Worm (Caenorhabditis elegans): ENCODE results near the gene nra-1.

Gene nra-1

DNA sequence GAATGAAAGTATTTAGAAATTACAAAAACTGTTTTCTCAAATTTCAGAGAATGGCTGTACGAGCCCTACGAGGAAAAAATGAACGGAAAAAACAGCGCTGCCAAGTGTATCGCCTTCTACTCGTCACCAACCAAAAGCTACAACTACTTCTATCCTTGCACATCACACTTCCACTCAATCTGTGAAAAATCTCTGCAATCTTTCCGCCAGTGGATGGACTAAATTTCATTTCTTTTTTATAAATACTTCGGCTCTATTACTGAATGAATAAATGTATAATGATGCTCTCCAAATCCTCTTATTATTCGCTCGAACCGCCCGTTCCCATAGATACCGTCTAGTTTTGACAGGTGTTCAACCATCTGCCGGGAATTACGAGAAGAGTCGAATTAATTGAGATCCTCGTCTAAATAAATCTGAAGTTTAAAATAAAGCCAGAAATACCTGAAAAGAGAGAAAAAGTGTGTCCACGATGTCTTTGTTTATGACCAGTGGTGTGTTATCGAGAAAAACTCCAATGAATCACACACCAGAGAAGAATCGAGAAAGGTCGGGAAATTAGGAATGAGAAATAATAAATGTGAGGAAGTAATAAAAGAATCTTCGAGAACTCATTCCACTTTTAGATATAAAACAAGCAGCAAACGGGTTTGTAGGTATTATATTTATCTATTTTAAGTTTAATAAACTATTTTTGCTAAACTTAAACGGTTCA lies 6.4 kb downstream of the nra-1 start (continued):
- no peak for TF ChIP-seq lin-13 (GFP tag; optimal IDR thresholded peaks at IDR 0.05)
- TF ChIP-seq cey-2 (tag; optimal IDR thresholded peaks at IDR 0.05; ENCODE audit: borderline replicate concordance, insufficient read depth) = no peak
- TF ChIP-seq T26A8.4 (GFP tag; IDR thresholded peaks at IDR 0.05) = 0 out of 2 replicates have a peak, but pooled peaks have one; percentile 6
- TF ChIP-seq fkh-10 (GFP tag; optimal IDR thresholded peaks at IDR 0.05) = no peak
- no peak for TF ChIP-seq tag-97 (GFP tag; IDR thresholded peaks at IDR 0.05)
- peak; percentile 21 for TF ChIP-seq skn-1 (tag; optimal IDR thresholded peaks at IDR 0.05)
- TF ChIP-seq lin-29 (GFP tag; IDR thresholded peaks at IDR 0.05) = no peak
- no peak for TF ChIP-seq nhr-48 (tag; optimal IDR thresholded peaks at IDR 0.05)
- no peak for TF ChIP-seq nhr-76 (tag; optimal IDR thresholded peaks at IDR 0.05)
- no peak for TF ChIP-seq F26F4.8 (GFP tag; conservative IDR thresholded peaks at IDR 0.05)
- TF ChIP-seq F49E8.2 (tag; optimal IDR thresholded peaks at IDR 0.05; ENCODE audit: borderline replicate concordance) = no peak
- TF ChIP-seq madf-9 (GFP tag; conservative IDR thresholded peaks at IDR 0.05) = no peak
- TF ChIP-seq zfp-2 (tag; optimal IDR thresholded peaks at IDR 0.05) = no peak
- TF ChIP-seq tra-1 (GFP tag; IDR thresholded peaks at IDR 0.05) = no peak
- no peak for TF ChIP-seq aha-1 (tag)
- TF ChIP-seq daf-16 (GFP tag; optimal IDR thresholded peaks at IDR 0.05) = peak in 1 of 2 experiments; percentile 29
- peak; percentile 74 for TF ChIP-seq daf-16 (tag; optimal IDR thresholded peaks at IDR 0.05)
- TF ChIP-seq hif-1 (tag; optimal IDR thresholded peaks at IDR 0.05) = no peak
- no peak for TF ChIP-seq mxl-3 (GFP tag; optimal IDR thresholded peaks at IDR 0.05)

DNA sequence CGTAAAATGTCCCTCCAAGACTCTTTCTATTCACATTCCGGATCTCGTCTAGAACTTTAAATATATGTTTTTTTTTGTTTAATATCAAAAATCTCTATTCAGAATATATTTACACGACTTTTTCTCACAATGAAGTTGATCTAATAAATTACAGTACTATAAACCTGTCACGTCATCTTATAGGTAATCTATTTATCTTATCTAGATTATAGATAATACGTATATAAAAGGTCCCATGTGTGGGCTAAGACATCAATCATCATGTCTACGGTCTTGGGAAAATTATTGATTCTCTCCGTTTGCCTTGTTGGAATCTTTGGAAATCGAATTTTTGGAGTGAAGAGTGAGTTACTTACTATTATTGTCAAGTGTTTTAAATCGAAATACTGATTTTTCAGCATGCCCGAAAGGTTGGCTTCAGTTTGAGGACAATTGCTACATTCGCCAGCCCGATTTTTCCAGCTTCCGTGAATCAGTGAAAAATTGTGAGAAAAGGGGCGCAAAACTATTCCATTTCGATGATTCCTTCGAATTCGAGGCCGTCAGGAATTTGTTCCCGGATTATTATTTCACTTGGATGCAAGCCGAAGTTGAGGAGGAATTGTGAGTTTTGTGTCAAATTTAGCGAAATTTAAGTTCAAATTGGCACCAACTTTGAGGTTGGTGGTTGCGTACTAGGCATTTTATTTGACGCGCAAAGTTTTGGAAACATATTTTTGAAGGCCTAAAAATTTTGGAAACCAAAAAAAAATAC lies 7.1 kb downstream of the nra-1 start, which contains the start of gene clec-196:
TSS of gene clec-196 (plus strand) at position 252 of the 754 bp plus-strand sequence.
- TF ChIP-seq madf-5 (GFP tag; IDR thresholded peaks at IDR 0.05) (no peak), zag-1 (tag; optimal IDR thresholded peaks at IDR 0.05) (no peak), dve-1 (tag; optimal IDR thresholded peaks at IDR 0.05; ENCODE audit: insufficient read depth) (peak; percentile 4), zip-2 (tag; optimal IDR thresholded peaks at IDR 0.05) (no peak), mdt-29 (GFP tag; IDR thresholded peaks at IDR 0.05) (no peak), lin-38 (GFP tag; IDR thresholded peaks at IDR 0.05) (peak; percentile 18), aha-1 (tag) (peak; percentile 96), mes-2 (tag; optimal IDR thresholded peaks at IDR 0.05; ENCODE audit: poor library complexity, severe bottlenecking) (peak; percentile 1), dpl-1 (GFP tag; optimal IDR thresholded peaks at IDR 0.05) (peak; percentile 39), hmg-1.1 (GFP tag; IDR thresholded peaks at IDR 0.05) (0 out of 2 replicates have a peak, but pooled peaks have one; percentile 22), ZK546.5 (tag; optimal IDR thresholded peaks at IDR 0.05) (no peak), snpc-4 (tag; optimal IDR thresholded peaks at IDR 0.05) (no peak)

DNA sequence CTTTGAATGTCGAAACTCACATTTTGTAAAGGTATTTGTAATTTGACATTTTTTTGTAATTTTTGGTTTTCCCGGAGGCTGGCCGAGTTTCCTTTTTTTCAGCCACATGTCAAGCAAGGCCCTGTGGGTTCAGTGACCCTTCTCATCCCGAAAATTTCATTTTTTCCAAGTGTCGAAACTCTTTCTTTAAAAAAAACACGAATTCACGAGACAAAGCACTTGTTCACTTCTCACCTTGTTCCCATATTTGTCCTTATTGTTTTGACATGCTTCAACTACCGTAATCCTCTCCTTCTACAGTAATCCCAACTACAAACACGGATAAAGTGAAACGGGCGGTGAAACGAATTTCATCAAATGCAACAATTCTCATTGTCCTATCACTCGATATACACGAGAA lies 8.7 kb downstream of the nra-1 start, which contains the start of gene lhfp-4:
TSS of gene lhfp-4 (plus strand) at position 301 of the 400 bp plus-strand sequence.
- TF ChIP-seq spr-3 (GFP tag; optimal IDR thresholded peaks at IDR 0.05) (no peak), hlh-11 (tag; optimal IDR thresholded peaks at IDR 0.05) (no peak), F44E2.7 (GFP tag; IDR thresholded peaks at IDR 0.05) (no peak), pha-4 (GFP tag; IDR thresholded peaks at IDR 0.05) (no peak), pha-4 (tag; optimal IDR thresholded peaks at IDR 0.05) (no peak), zip-11 (GFP tag; IDR thresholded peaks at IDR 0.05) (no peak), zag-1 (tag; optimal IDR thresholded peaks at IDR 0.05) (no peak), mdt-29 (GFP tag; IDR thresholded peaks at IDR 0.05) (no peak), nhr-25 (tag; optimal IDR thresholded peaks at IDR 0.05; ENCODE audit: borderline replicate concordance, insufficient read depth) (no peak), madf-9 (GFP tag; conservative IDR thresholded peaks at IDR 0.05) (no peak), F37D6.2 (tag; optimal IDR thresholded peaks at IDR 0.05) (no peak)
